Worm (Caenorhabditis elegans) whole organism, young adult: ENCODE data around the gene fntb-1.
A peak's percentile ranks its signal among the peaks of the same experiment; 100 is the strongest.

ENCODE experiments used
- F10E7.11 ChIP-seq: sonication (generic microtip); optimal IDR thresholded peaks from 2 replicates; lab custom pipeline; 2017; ENCODE audit warnings: mild to moderate bottlenecking, missing genetic modification characterization, moderate library complexity, missing compliant biosample characterization
- F39B2.1 ChIP-seq: fragments of 200-800 bp; sonication (Bioruptor generic); IDR thresholded peaks from 2 replicates; pipeline ENCODE4 v1.3.6; 2022; ENCODE audit warnings: missing genetic modification reagents, missing genetic modification characterization, missing compliant biosample characterization
- F49E8.2 ChIP-seq: sonication (generic microtip); optimal IDR thresholded peaks from 3 replicates; lab custom pipeline; 2017; ENCODE audit warnings: missing genetic modification characterization, mild to moderate bottlenecking, missing compliant biosample characterization, antibody characterized with exemption, moderate library complexity; ENCODE audit not compliant: insufficient read depth
- F57A8.1 ChIP-seq: fragments of 200-800 bp; sonication (Bioruptor generic); optimal IDR thresholded peaks from 2 replicates; lab custom pipeline; 2018; ENCODE audit warnings: mild to moderate bottlenecking, missing genetic modification characterization, moderate library complexity, missing compliant biosample characterization
- Y53G8AR.9 ChIP-seq: fragments of 200-800 bp; sonication (Bioruptor generic); conservative IDR thresholded peaks from 2 replicates; pipeline ENCODE4 v1.3.6; 2022; ENCODE audit warnings: missing genetic modification reagents, missing genetic modification characterization, missing compliant biosample characterization
- ama-1 ChIP-seq, 3 experiments: fragments of 150-350 bp in 1 of 3; sonication (generic microtip) in 2 of 3; optimal IDR thresholded peaks; 2 replicates each; lab custom pipeline; 2014 to 2018; ENCODE audit warnings: missing biosample characterization in 2 of 3, missing genetic modification characterization in 2 of 3, missing genetic modification reagents in 2 of 3
- attf-3 ChIP-seq: fragments of 200-800 bp; sonication (Bioruptor generic); conservative IDR thresholded peaks from 2 replicates; pipeline ENCODE4 v1.3.6; 2022; ENCODE audit warnings: missing genetic modification reagents, missing genetic modification characterization, missing compliant biosample characterization
- attf-5 ChIP-seq: fragments of 200-800 bp; sonication (Bioruptor generic); optimal IDR thresholded peaks from 2 replicates; lab custom pipeline; 2018; ENCODE audit warnings: mild to moderate bottlenecking, missing genetic modification characterization, missing compliant biosample characterization
- cebp-1 ChIP-seq, 2 experiments: fragments of 200-800 bp in 1 of 2; sonication (Bioruptor generic) in 1 of 2; sonication (generic microtip) in 1 of 2; IDR thresholded peaks in 1 of 2; optimal IDR thresholded peaks in 1 of 2; 2 replicates each; pipeline versions ENCODE4 v1.3.6 to Lab custom; 2017 to 2022; ENCODE audit warnings: missing compliant biosample characterization in 2 of 2, missing genetic modification characterization in 2 of 2, mild to moderate bottlenecking in 1 of 2, missing genetic modification reagents in 1 of 2, moderate library complexity in 1 of 2
- ceh-100 ChIP-seq: fragments of 200-800 bp; sonication (Bioruptor generic); IDR thresholded peaks from 2 replicates; pipeline ENCODE4 v1.3.6; 2022; ENCODE audit warnings: missing genetic modification reagents, missing genetic modification characterization, missing compliant biosample characterization
- ceh-58 ChIP-seq: fragments of 200-800 bp; sonication (Bioruptor generic); IDR thresholded peaks from 2 replicates; pipeline ENCODE4 v1.3.6; 2022; ENCODE audit warnings: missing genetic modification characterization, missing compliant biosample characterization
- ceh-79 ChIP-seq: sonication (generic microtip); optimal IDR thresholded peaks from 2 replicates; lab custom pipeline; 2017; ENCODE audit warnings: mild to moderate bottlenecking, missing genetic modification characterization, missing compliant biosample characterization
- ceh-91 ChIP-seq: fragments of 200-800 bp; sonication (Bioruptor generic); IDR thresholded peaks from 2 replicates; pipeline ENCODE4 v1.3.6; 2022; ENCODE audit warnings: missing genetic modification reagents, missing genetic modification characterization, missing compliant biosample characterization
- chd-7 ChIP-seq: sonication (generic microtip); optimal IDR thresholded peaks from 2 replicates; lab custom pipeline; 2016; ENCODE audit warnings: mild to moderate bottlenecking, missing genetic modification characterization, moderate library complexity, missing compliant biosample characterization
- die-1 ChIP-seq: sonication (generic microtip); optimal IDR thresholded peaks from 2 replicates; lab custom pipeline; 2016; ENCODE audit warnings: missing genotype, mild to moderate bottlenecking, missing genetic modification characterization, missing compliant biosample characterization
- dpff-1 ChIP-seq: sonication (generic microtip); optimal IDR thresholded peaks from 2 replicates; lab custom pipeline; 2017; ENCODE audit warnings: mild to moderate bottlenecking, missing genetic modification characterization, missing compliant biosample characterization
- dpl-1 ChIP-seq: fragments of 150-350 bp; optimal IDR thresholded peaks from 2 replicates; lab custom pipeline; 2014; ENCODE audit warnings: missing biosample characterization, missing genetic modification reagents, missing genetic modification characterization
- egl-18 ChIP-seq: fragments of 200-800 bp; sonication (Bioruptor generic); IDR thresholded peaks from 2 replicates; pipeline ENCODE4 v1.3.6; 2022; ENCODE audit warnings: missing genetic modification reagents, missing genetic modification characterization, missing compliant biosample characterization
- egl-44 ChIP-seq: fragments of 200-800 bp; sonication (Bioruptor generic); IDR thresholded peaks from 2 replicates; pipeline ENCODE4 v1.3.6; 2022; ENCODE audit warnings: missing genetic modification reagents, missing genetic modification characterization, missing compliant biosample characterization
- ekl-4 ChIP-seq: fragments of 200-800 bp; sonication (Bioruptor generic); IDR thresholded peaks from 2 replicates; pipeline ENCODE4 v1.3.6; 2022; ENCODE audit warnings: missing genetic modification reagents, missing genetic modification characterization, missing compliant biosample characterization
- ets-4 ChIP-seq: fragments of 200-800 bp; sonication (Bioruptor generic); optimal IDR thresholded peaks from 2 replicates; lab custom pipeline; 2018; ENCODE audit warnings: mild to moderate bottlenecking, missing genetic modification characterization, missing compliant biosample characterization
- him-1 ChIP-seq: sonication (generic microtip); optimal IDR thresholded peaks from 2 replicates; lab custom pipeline; 2016; ENCODE audit warnings: missing genotype, missing genetic modification reagents, missing genetic modification characterization, missing compliant biosample characterization
- hlh-12 ChIP-seq: sonication (generic microtip); optimal IDR thresholded peaks from 2 replicates; lab custom pipeline; 2016; ENCODE audit warnings: missing genetic modification characterization, missing compliant biosample characterization
- hlh-26 ChIP-seq: fragments of 200-800 bp; sonication (Bioruptor generic); conservative IDR thresholded peaks from 2 replicates; pipeline ENCODE4 v1.3.6; 2022; ENCODE audit warnings: missing genetic modification reagents, missing genetic modification characterization, missing compliant biosample characterization
- hmg-1.2 ChIP-seq: fragments of 200-800 bp; sonication (Bioruptor generic); IDR thresholded peaks from 2 replicates; pipeline ENCODE4 v1.3.6; 2022; ENCODE audit warnings: missing genetic modification reagents, missing genetic modification characterization, missing compliant biosample characterization
- hrde-1 ChIP-seq: sonication (generic microtip); optimal IDR thresholded peaks from 2 replicates; lab custom pipeline; 2016; ENCODE audit warnings: missing genetic modification characterization, mild to moderate bottlenecking, missing compliant biosample characterization, moderate library complexity, missing genotype, missing genetic modification reagents, borderline replicate concordance
- hsf-1 ChIP-seq: fragments of 200-800 bp; sonication (Bioruptor generic); IDR thresholded peaks from 2 replicates; pipeline ENCODE4 v1.3.6; 2022; ENCODE audit warnings: missing genetic modification reagents, missing genetic modification characterization, missing compliant biosample characterization
- lin-26 ChIP-seq: fragments of 200-800 bp; sonication (Bioruptor generic); IDR thresholded peaks from 2 replicates; pipeline ENCODE4 v1.3.6; 2022; ENCODE audit warnings: missing genetic modification reagents, missing genetic modification characterization, missing compliant biosample characterization
- lin-40 ChIP-seq: sonication (generic microtip); optimal IDR thresholded peaks from 2 replicates; lab custom pipeline; 2016; ENCODE audit warnings: missing genetic modification characterization, mild to moderate bottlenecking, missing compliant biosample characterization, missing genotype, missing genetic modification reagents
- madf-3 ChIP-seq: fragments of 200-800 bp; sonication (Bioruptor generic); IDR thresholded peaks from 2 replicates; pipeline ENCODE4 v1.3.6; 2022; ENCODE audit warnings: missing genetic modification reagents, missing genetic modification characterization, missing compliant biosample characterization
- madf-8 ChIP-seq: fragments of 200-800 bp; sonication (Bioruptor generic); conservative IDR thresholded peaks from 2 replicates; pipeline ENCODE4 v1.3.6; 2022; ENCODE audit warnings: missing genetic modification reagents, missing genetic modification characterization, missing compliant biosample characterization
- mel-28 ChIP-seq: sonication (generic microtip); optimal IDR thresholded peaks from 2 replicates; lab custom pipeline; 2016; ENCODE audit warnings: borderline replicate concordance, mild to moderate bottlenecking, missing genetic modification characterization, missing compliant biosample characterization
- nfyb-1 ChIP-seq: fragments of 200-800 bp; sonication (Bioruptor generic); IDR thresholded peaks from 2 replicates; pipeline ENCODE4 v1.3.6; 2022; ENCODE audit warnings: missing genetic modification reagents, missing genetic modification characterization, missing compliant biosample characterization
- nhr-27 ChIP-seq: fragments of 200-800 bp; sonication (Bioruptor generic); optimal IDR thresholded peaks from 2 replicates; lab custom pipeline; 2018; ENCODE audit warnings: mild to moderate bottlenecking, missing genetic modification characterization, moderate library complexity, missing compliant biosample characterization
- nhr-80 ChIP-seq: sonication (generic microtip); optimal IDR thresholded peaks from 2 replicates; lab custom pipeline; 2016; ENCODE audit warnings: missing genetic modification characterization, missing compliant biosample characterization
- nhr-90 ChIP-seq: sonication (generic microtip); optimal IDR thresholded peaks from 2 replicates; lab custom pipeline; 2016; ENCODE audit warnings: missing genotype, mild to moderate bottlenecking, missing genetic modification characterization, missing compliant biosample characterization
- pbrm-1 ChIP-seq: fragments of 200-800 bp; sonication (Bioruptor generic); IDR thresholded peaks from 2 replicates; pipeline ENCODE4 v1.3.6; 2022; ENCODE audit warnings: missing genetic modification reagents, missing genetic modification characterization, missing compliant biosample characterization
- sdz-38 ChIP-seq: sonication (generic microtip); optimal IDR thresholded peaks from 2 replicates; lab custom pipeline; 2016; ENCODE audit warnings: missing genotype, missing genetic modification characterization, missing compliant biosample characterization
- sea-2 ChIP-seq: fragments of 200-800 bp; sonication (Bioruptor generic); IDR thresholded peaks from 2 replicates; pipeline ENCODE4 v1.3.6; 2022; ENCODE audit warnings: missing genetic modification characterization, missing compliant biosample characterization
- snpc-1.1 ChIP-seq: sonication (generic microtip); optimal IDR thresholded peaks from 2 replicates; lab custom pipeline; 2017; ENCODE audit warnings: missing genetic modification characterization, mild to moderate bottlenecking, missing compliant biosample characterization, antibody characterized with exemption, moderate library complexity, missing genotype, missing genetic modification reagents; ENCODE audit not compliant: insufficient read depth
- snpc-4 ChIP-seq, 5 experiments: fragments of 150-350 bp in 1 of 5; sonication (generic microtip) in 4 of 5; optimal IDR thresholded peaks; 2 replicates each; lab custom pipeline; 2014 to 2018; ENCODE audit warnings: missing genetic modification characterization in 5 of 5, missing biosample characterization in 3 of 5, antibody characterized with exemption in 2 of 5, mild to moderate bottlenecking in 2 of 5, missing compliant biosample characterization in 2 of 5, missing genotype in 2 of 5, moderate library complexity in 2 of 5, missing genetic modification reagents in 1 of 5
- tbp1 ChIP-seq: fragments of 200-800 bp; sonication (Bioruptor generic); optimal IDR thresholded peaks from 2 replicates; lab custom pipeline; 2018; ENCODE audit warnings: mild to moderate bottlenecking, missing genetic modification characterization, missing compliant biosample characterization
- tlf-1 ChIP-seq: fragments of 200-800 bp; sonication (Bioruptor generic); optimal IDR thresholded peaks from 2 replicates; lab custom pipeline; 2018; ENCODE audit warnings: mild to moderate bottlenecking, missing genetic modification characterization, missing compliant biosample characterization
- xnd-1 ChIP-seq: sonication (generic microtip); optimal IDR thresholded peaks from 2 replicates; lab custom pipeline; 2016; ENCODE audit warnings: missing genotype, missing genetic modification reagents, missing genetic modification characterization, missing compliant biosample characterization
- zfh-2 ChIP-seq: fragments of 200-800 bp; sonication (Bioruptor generic); conservative IDR thresholded peaks from 2 replicates; pipeline ENCODE4 v1.3.6; 2022; ENCODE audit warnings: missing genetic modification reagents, missing genetic modification characterization, missing compliant biosample characterization

fntb-1 gene

DNA sequence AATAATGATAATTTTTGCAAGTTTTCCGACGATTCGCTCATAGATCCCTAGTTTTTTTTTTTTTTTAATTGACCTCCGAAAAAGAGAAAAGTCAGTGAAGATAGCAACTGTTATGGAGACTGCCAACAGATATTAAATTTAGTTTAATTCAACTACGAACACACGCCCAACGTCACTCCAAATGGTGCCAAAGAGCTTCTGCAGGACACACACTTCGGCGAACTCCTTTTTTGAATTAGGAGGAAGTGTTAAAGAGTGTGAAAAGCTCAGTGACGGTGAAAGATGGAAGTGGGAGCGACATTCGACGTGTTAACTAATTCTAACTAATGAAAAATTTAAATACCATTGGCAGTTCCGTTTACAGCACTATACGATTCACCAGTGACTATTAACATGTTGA, 35.5 kb upstream of the fntb-1 start:
- TF ChIP-seq him-1, result no peak
- TF ChIP-seq tbp1 (GFP tag; lab: Kevin White, UChicago), result no peak
- TF ChIP-seq pbrm-1 (GFP tag; lab: Robert Waterston, UW), result no peak
- no peak for TF ChIP-seq nhr-27
- no peak for TF ChIP-seq snpc-1.1 (tag; lab: Kevin White, UChicago)
- TF ChIP-seq ceh-100 (GFP tag; lab: Robert Waterston, UW), result no peak
- TF ChIP-seq nfyb-1 (GFP tag; lab: Robert Waterston, UW), result 0 out of 2 replicates have a peak, but pooled peaks have one; percentile 40
- no peak for TF ChIP-seq sea-2 (GFP tag; lab: Robert Waterston, UW)
- TF ChIP-seq hrde-1 (tag; lab: Kevin White, UChicago), result no peak
- no peak for TF ChIP-seq egl-44
- peak; percentile 29 for TF ChIP-seq die-1 (tag; lab: Kevin White, UChicago)
- TF ChIP-seq egl-18 (GFP tag; lab: Robert Waterston, UW), result no peak
- TF ChIP-seq lin-26 (GFP tag; lab: Robert Waterston, UW), result 0 out of 2 replicates have a peak, but pooled peaks have one; percentile 12
- TF ChIP-seq F39B2.1 (GFP tag; lab: Robert Waterston, UW), result no peak
- TF ChIP-seq madf-8 (GFP tag; lab: Robert Waterston, UW), result no peak
- 0 out of 2 replicates have a peak, but pooled peaks have one; percentile 42 for TF ChIP-seq ekl-4 (GFP tag; lab: Robert Waterston, UW)
- TF ChIP-seq F57A8.1 (GFP tag; lab: Kevin White, UChicago), result no peak
- no peak for TF ChIP-seq attf-5 (GFP tag; lab: Kevin White, UChicago)
- TF ChIP-seq hlh-26, result no peak
- peak; percentile 0 for TF ChIP-seq tlf-1 (GFP tag; lab: Kevin White, UChicago)
- TF ChIP-seq nhr-90 (tag; lab: Kevin White, UChicago), result peak; percentile 65
- no peak for TF ChIP-seq snpc-4 (GFP tag; optimal IDR thresholded peaks at IDR 0.05; lab: Kevin White, UChicago)
- TF ChIP-seq snpc-4 (tag; optimal IDR thresholded peaks at IDR 0.05; lab: Kevin White, UChicago), result peak in 1 of 4 experiments; percentile 25
- TF ChIP-seq nhr-80 (tag; lab: Kevin White, UChicago), result no peak
- TF ChIP-seq chd-7, result no peak
- no peak for TF ChIP-seq zfh-2 (GFP tag; lab: Robert Waterston, UW)
- TF ChIP-seq lin-40, result no peak
- peak; percentile 12 for TF ChIP-seq ceh-79 (tag; lab: Kevin White, UChicago)
- TF ChIP-seq dpff-1, result no peak
- TF ChIP-seq ceh-58 (GFP tag; lab: Robert Waterston, UW), result no peak
- no peak for TF ChIP-seq xnd-1 (tag; lab: Kevin White, UChicago)
- no peak for TF ChIP-seq attf-3 (GFP tag; lab: Robert Waterston, UW)
- TF ChIP-seq ets-4 (GFP tag; lab: Kevin White, UChicago), result no peak
- TF ChIP-seq hsf-1, result 0 out of 2 replicates have a peak, but pooled peaks have one; percentile 32
- TF ChIP-seq hlh-12 (tag; lab: Kevin White, UChicago), result no peak
- no peak; the same call in 1 of the 2 replicates for TF ChIP-seq cebp-1 (GFP tag; IDR thresholded peaks at IDR 0.05; lab: Robert Waterston, UW)
- peak; percentile 31 for TF ChIP-seq cebp-1 (tag; optimal IDR thresholded peaks at IDR 0.05; lab: Kevin White, UChicago)
- no peak; the same call in 1 of the 2 replicates for TF ChIP-seq hmg-1.2 (GFP tag; lab: Robert Waterston, UW)
- TF ChIP-seq ceh-91, result no peak
- peak; percentile 22 for TF ChIP-seq F49E8.2
- no peak for TF ChIP-seq F10E7.11 (tag; lab: Kevin White, UChicago)
- TF ChIP-seq ama-1 (optimal IDR thresholded peaks at IDR 0.05; lab: Kevin White, UChicago), result peak; percentile 43
- peak in 1 of 2 experiments; percentile 60 for TF ChIP-seq ama-1 (GFP tag; optimal IDR thresholded peaks at IDR 0.05; lab: Kevin White, UChicago)
- no peak for TF ChIP-seq mel-28 (tag; lab: Kevin White, UChicago)
- no peak for TF ChIP-seq Y53G8AR.9 (GFP tag; lab: Robert Waterston, UW)
- no peak for TF ChIP-seq sdz-38 (tag; lab: Kevin White, UChicago)
- no peak for TF ChIP-seq dpl-1
- TF ChIP-seq madf-3 (GFP tag; lab: Robert Waterston, UW), result peak; percentile 13; the same call in 1 of the 2 replicates
